Worm (Caenorhabditis elegans) whole organism, L3 larva: ENCODE measurements around the gene cest-12.

Experiments used
- ama-1 ChIP-seq: fragments of 150-350 bp; optimal IDR thresholded peaks from 2 replicates; lab custom pipeline; 2018
- elt-2 ChIP-seq: sonication (generic microtip); optimal IDR thresholded peaks from 2 replicates; lab custom pipeline; 2016; ENCODE audit warnings: missing genetic modification reagents, mild to moderate bottlenecking, missing genetic modification characterization, missing compliant biosample characterization
- nhr-25 ChIP-seq: sonication (generic microtip); optimal IDR thresholded peaks from 2 replicates; lab custom pipeline; 2017; ENCODE audit warnings: missing biosample characterization, missing genetic modification characterization
- skn-1 ChIP-seq: fragments of 150-350 bp; optimal IDR thresholded peaks from 2 replicates; lab custom pipeline; 2014; ENCODE audit warnings: missing biosample characterization, missing genetic modification characterization
- snpc-4 ChIP-seq: fragments of 150-350 bp; optimal IDR thresholded peaks from 2 replicates; lab custom pipeline; 2014; ENCODE audit warnings: missing biosample characterization, missing genetic modification characterization

DNA sequence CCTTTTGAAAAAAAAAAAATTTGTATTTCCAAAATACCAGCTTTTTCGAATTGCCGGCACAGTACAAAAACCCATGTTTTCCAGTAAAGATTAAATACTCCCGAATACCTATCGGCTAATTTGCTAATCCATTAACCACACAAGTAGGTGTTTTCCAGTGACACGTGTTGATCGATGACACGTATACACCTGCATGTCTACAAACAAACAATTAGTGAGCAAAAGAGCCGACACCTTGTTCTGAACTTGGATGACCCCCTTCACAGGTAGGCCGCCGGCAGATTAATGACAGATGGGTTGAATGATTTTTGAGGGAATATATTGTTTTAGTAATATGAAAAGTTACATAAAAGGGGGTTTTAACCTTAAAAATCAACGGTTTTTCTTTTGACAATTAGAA, 14.7 kb downstream of the cest-12 start:
- TF ChIP-seq elt-2 (tag; lab: Kevin White, UChicago), result no peak
- no peak for TF ChIP-seq nhr-25 (tag; lab: Kevin White, UChicago)
- TF ChIP-seq skn-1, result no peak
- TF ChIP-seq snpc-4, result no peak
- TF ChIP-seq ama-1 (lab: Kevin White, UChicago), result no peak
